Fruit fly (Drosophila melanogaster) whole organism, embryonic: ENCODE data around the gene CG9166.

Experiments
- ATbp ChIP-seq: fragments of 200-800 bp; sonication (Bioruptor generic); optimal IDR thresholded peaks from 2 replicates; lab custom pipeline; 2017; ENCODE audit warnings: missing biosample characterization, mild to moderate bottlenecking, missing genetic modification characterization, missing genetic modification reagents
- Abd-B ChIP-seq: fragments of 200-800 bp; sonication (Bioruptor generic); optimal IDR thresholded peaks from 2 replicates; lab custom pipeline; 2018; ENCODE audit warnings: missing biosample characterization, mild to moderate bottlenecking, missing genetic modification characterization, moderate library complexity
- Blimp-1 ChIP-seq: fragments of 200-800 bp; sonication (Bioruptor generic); optimal IDR thresholded peaks from 3 replicates; lab custom pipeline; 2018; ENCODE audit warnings: missing biosample characterization, missing genetic modification characterization, mild to moderate bottlenecking, moderate library complexity, missing genetic modification reagents
- Bteb2 ChIP-seq: fragments of 200-800 bp; sonication (Bioruptor generic); optimal IDR thresholded peaks from 2 replicates; lab custom pipeline; 2016; ENCODE audit warnings: missing biosample characterization, missing genetic modification characterization
- CG10147 ChIP-seq: fragments of 200-800 bp; sonication (Bioruptor generic); optimal IDR thresholded peaks from 2 replicates; lab custom pipeline; 2019; ENCODE audit warnings: missing biosample characterization, mild to moderate bottlenecking, missing genetic modification characterization, moderate library complexity
- CG1024 ChIP-seq: fragments of 200-800 bp; sonication (Bioruptor generic); IDR thresholded peaks from 2 replicates; pipeline ENCODE4 v1.3.6; 2022; ENCODE audit warnings: missing biosample characterization, missing genetic modification characterization
- CG10321 ChIP-seq: fragments of 200-800 bp; sonication (Bioruptor generic); IDR thresholded peaks from 2 replicates; pipeline ENCODE4 v1.3.6; 2022; ENCODE audit warnings: missing biosample characterization, missing genetic modification characterization
- CG11085 ChIP-seq: fragments of 200-800 bp; sonication (Bioruptor generic); IDR thresholded peaks from 2 replicates; pipeline ENCODE4 v1.3.6; 2022; ENCODE audit warnings: missing biosample characterization, missing genetic modification characterization
- CG11456 ChIP-seq: fragments of 200-800 bp; sonication (Bioruptor generic); IDR thresholded peaks from 3 replicates; pipeline ENCODE4 v1.3.6; 2022; ENCODE audit warnings: missing biosample characterization, missing genetic modification characterization
- CG15011 ChIP-seq: fragments of 200-800 bp; sonication (Bioruptor generic); optimal IDR thresholded peaks from 3 replicates; lab custom pipeline; 2018; ENCODE audit warnings: missing biosample characterization, mild to moderate bottlenecking, missing genetic modification characterization
- CG15479 ChIP-seq: fragments of 200-800 bp; sonication (Bioruptor generic); optimal IDR thresholded peaks from 3 replicates; lab custom pipeline; 2019; ENCODE audit warnings: missing biosample characterization, mild to moderate bottlenecking, missing genetic modification characterization, moderate library complexity
- CG17359 ChIP-seq: fragments of 200-800 bp; sonication (Bioruptor generic); optimal IDR thresholded peaks from 3 replicates; lab custom pipeline; 2018; ENCODE audit warnings: missing biosample characterization, mild to moderate bottlenecking, missing genetic modification characterization, moderate library complexity
- CG17568 ChIP-seq: fragments of 200-800 bp; sonication (Bioruptor generic); optimal IDR thresholded peaks from 2 replicates; lab custom pipeline; 2018; ENCODE audit warnings: missing biosample characterization, mild to moderate bottlenecking, missing genetic modification characterization, moderate library complexity
- CG18011 ChIP-seq: fragments of 200-800 bp; sonication (Bioruptor generic); optimal IDR thresholded peaks from 2 replicates; lab custom pipeline; 2017; ENCODE audit warnings: missing biosample characterization, missing genetic modification characterization, mild to moderate bottlenecking, moderate library complexity, missing genotype
- CG2120 ChIP-seq: fragments of 200-800 bp; sonication (Bioruptor generic); optimal IDR thresholded peaks from 3 replicates; lab custom pipeline; 2016; ENCODE audit warnings: missing biosample characterization, missing genetic modification characterization
- CG2712 ChIP-seq: fragments of 200-800 bp; optimal IDR thresholded peaks from 3 replicates; lab custom pipeline; 2019; ENCODE audit warnings: missing biosample characterization, mild to moderate bottlenecking, missing genetic modification characterization, moderate library complexity
- CG3065 ChIP-seq: fragments of 200-800 bp; sonication (Bioruptor generic); optimal IDR thresholded peaks from 2 replicates; lab custom pipeline; 2016; ENCODE audit warnings: missing biosample characterization, missing genetic modification characterization
- CG31441 ChIP-seq: fragments of 200-800 bp; sonication (Bioruptor generic); IDR thresholded peaks from 2 replicates; pipeline ENCODE4 v1.3.6; 2022; ENCODE audit warnings: missing biosample characterization, missing genetic modification characterization
- CG3163 ChIP-seq: fragments of 200-800 bp; sonication (Bioruptor generic); optimal IDR thresholded peaks from 3 replicates; lab custom pipeline; 2016; ENCODE audit warnings: missing biosample characterization, missing genetic modification characterization
- CG33213 ChIP-seq: fragments of 200-800 bp; sonication (Bioruptor generic); optimal IDR thresholded peaks from 3 replicates; lab custom pipeline; 2016; ENCODE audit warnings: missing biosample characterization, missing genetic modification characterization
- CG33557 ChIP-seq: fragments of 200-800 bp; sonication (Bioruptor generic); optimal IDR thresholded peaks from 2 replicates; lab custom pipeline; 2019; ENCODE audit warnings: missing biosample characterization, mild to moderate bottlenecking, missing genetic modification characterization, moderate library complexity
- CG3995 ChIP-seq: fragments of 200-800 bp; sonication (Bioruptor generic); optimal IDR thresholded peaks from 3 replicates; lab custom pipeline; 2016; ENCODE audit warnings: missing biosample characterization, missing genetic modification characterization
- CG42726 ChIP-seq: fragments of 200-800 bp; sonication (Bioruptor generic); IDR thresholded peaks from 2 replicates; pipeline ENCODE4 v1.3.6; 2022; ENCODE audit warnings: missing biosample characterization, missing genetic modification characterization; ENCODE audit not compliant: partially characterized antibody
- CG4854 ChIP-seq: fragments of 200-800 bp; sonication (Bioruptor generic); optimal IDR thresholded peaks from 2 replicates; lab custom pipeline; 2016; ENCODE audit warnings: missing biosample characterization, missing genetic modification characterization, inconsistent platforms
- CG6654 ChIP-seq: fragments of 200-800 bp; sonication (Bioruptor generic); optimal IDR thresholded peaks from 2 replicates; lab custom pipeline; 2017; ENCODE audit warnings: missing biosample characterization, mild to moderate bottlenecking, missing genetic modification characterization
- CG6791 ChIP-seq: fragments of 200-800 bp; sonication (Bioruptor generic); IDR thresholded peaks from 3 replicates; pipeline ENCODE4 v1.3.6; 2022; ENCODE audit warnings: missing biosample characterization, missing genetic modification characterization; ENCODE audit not compliant: partially characterized antibody
- CG6813 ChIP-seq: fragments of 200-800 bp; sonication (Bioruptor generic); optimal IDR thresholded peaks from 2 replicates; lab custom pipeline; 2017; ENCODE audit warnings: missing biosample characterization, missing genetic modification characterization, mild to moderate bottlenecking, moderate library complexity, missing genetic modification reagents
- CG7372 ChIP-seq: fragments of 200-800 bp; sonication (Bioruptor generic); IDR thresholded peaks from 2 replicates; pipeline ENCODE4 v1.3.6; 2022; ENCODE audit warnings: missing biosample characterization, missing genetic modification characterization
- CG7556 ChIP-seq: fragments of 200-800 bp; sonication (Bioruptor generic); optimal IDR thresholded peaks from 2 replicates; lab custom pipeline; 2017; ENCODE audit warnings: missing biosample characterization, mild to moderate bottlenecking, missing genetic modification characterization
- CG7963 ChIP-seq: fragments of 200-800 bp; sonication (Bioruptor generic); IDR thresholded peaks from 3 replicates; pipeline ENCODE4 v1.3.6; 2022; ENCODE audit warnings: missing biosample characterization, missing genetic modification characterization; ENCODE audit not compliant: partially characterized antibody
- CTCF ChIP-seq: fragments of 200-800 bp; sonication (Bioruptor generic); optimal IDR thresholded peaks from 2 replicates; lab custom pipeline; 2017; ENCODE audit warnings: missing biosample characterization, mild to moderate bottlenecking, missing genetic modification characterization, moderate library complexity
- CoRest ChIP-seq: fragments of 200-800 bp; sonication (Bioruptor generic); optimal IDR thresholded peaks from 3 replicates; lab custom pipeline; 2018; ENCODE audit warnings: missing biosample characterization, mild to moderate bottlenecking, missing genetic modification characterization, moderate library complexity
- CrebB ChIP-seq: fragments of 200-800 bp; sonication (Bioruptor generic); optimal IDR thresholded peaks from 3 replicates; lab custom pipeline; 2018; ENCODE audit warnings: missing biosample characterization, mild to moderate bottlenecking, missing genetic modification characterization
- E2f2 ChIP-seq: fragments of 200-800 bp; sonication (Bioruptor generic); IDR thresholded peaks from 2 replicates; pipeline ENCODE4 v1.3.6; 2022; ENCODE audit warnings: missing biosample characterization, missing genetic modification characterization
- Eip74EF ChIP-seq, 2 experiments: fragments of 200-800 bp in 1 of 2; fragments of >200 bp in 1 of 2; sonication (Bioruptor generic) in 1 of 2; optimal IDR thresholded peaks; 2 replicates each; lab custom pipeline; 2017 to 2019; ENCODE audit warnings: missing biosample characterization in 2 of 2, missing genetic modification characterization in 2 of 2, mild to moderate bottlenecking in 1 of 2, moderate library complexity in 1 of 2
- Ets65A ChIP-seq: fragments of 200-800 bp; sonication (Bioruptor generic); peaks from one replicate; lab custom pipeline; 2016; ENCODE audit warnings: missing biosample characterization, missing genetic modification characterization
- HmgZ ChIP-seq: fragments of 200-800 bp; sonication (Bioruptor generic); optimal IDR thresholded peaks from 2 replicates; lab custom pipeline; 2018; ENCODE audit warnings: missing biosample characterization, mild to moderate bottlenecking, missing genetic modification characterization
- Pdp1 ChIP-seq, 2 experiments: fragments of 200-800 bp; sonication (Bioruptor generic); optimal IDR thresholded peaks; 3 replicates each; lab custom pipeline; 2016; ENCODE audit warnings: missing biosample characterization in 2 of 2, missing genetic modification characterization in 2 of 2, mild to moderate bottlenecking in 1 of 2, moderate library complexity in 1 of 2
- Sox102F ChIP-seq: fragments of 200-800 bp; sonication (Bioruptor generic); optimal IDR thresholded peaks from 2 replicates; lab custom pipeline; 2018; ENCODE audit warnings: missing biosample characterization, mild to moderate bottlenecking, missing genetic modification characterization, moderate library complexity
- ab ChIP-seq: fragments of 200-800 bp; sonication (Bioruptor generic); optimal IDR thresholded peaks from 2 replicates; lab custom pipeline; 2016; ENCODE audit warnings: missing biosample characterization, missing genetic modification characterization
- corto ChIP-seq: fragments of 200-800 bp; sonication (Bioruptor generic); optimal IDR thresholded peaks from 2 replicates; lab custom pipeline; 2016; ENCODE audit warnings: missing biosample characterization, mild to moderate bottlenecking, missing genetic modification characterization, moderate library complexity
- gcm2 ChIP-seq: fragments of 200-800 bp; sonication (Bioruptor generic); optimal IDR thresholded peaks from 2 replicates; lab custom pipeline; 2016; ENCODE audit warnings: missing biosample characterization, missing genetic modification characterization
- otp ChIP-seq: fragments of 200-800 bp; sonication (Bioruptor generic); IDR thresholded peaks from 3 replicates; pipeline ENCODE4, ENCODE4 v1.3.6; 2022; ENCODE audit warnings: missing biosample characterization, missing genetic modification characterization
- pita ChIP-seq: fragments of 200-800 bp; sonication (Bioruptor generic); optimal IDR thresholded peaks from 2 replicates; lab custom pipeline; 2017; ENCODE audit warnings: missing biosample characterization, mild to moderate bottlenecking, missing genetic modification characterization
- salm ChIP-seq: fragments of 200-800 bp; sonication (Bioruptor generic); optimal IDR thresholded peaks from 2 replicates; lab custom pipeline; 2018; ENCODE audit warnings: missing biosample characterization, mild to moderate bottlenecking, missing genetic modification characterization
- sisA ChIP-seq: fragments of 200-800 bp; sonication (Bioruptor generic); IDR thresholded peaks from 2 replicates; pipeline ENCODE4 v1.3.6; 2022; ENCODE audit warnings: missing biosample characterization, missing genetic modification characterization
- slbo ChIP-seq: fragments of 200-800 bp; sonication (Bioruptor generic); IDR thresholded peaks from 2 replicates; pipeline ENCODE4 v1.3.6; 2022; ENCODE audit warnings: missing biosample characterization, missing genetic modification characterization
- tup ChIP-seq: fragments of 200-800 bp; sonication (Bioruptor generic); optimal IDR thresholded peaks from 2 replicates; lab custom pipeline; 2016; ENCODE audit warnings: missing biosample characterization, mild to moderate bottlenecking, missing genetic modification characterization, moderate library complexity
- zen ChIP-seq: fragments of 200-800 bp; sonication (Bioruptor generic); optimal IDR thresholded peaks from 3 replicates; lab custom pipeline; 2018; ENCODE audit warnings: missing biosample characterization, mild to moderate bottlenecking, missing genetic modification characterization, moderate library complexity
- zf30C ChIP-seq: fragments of 200-800 bp; sonication (Bioruptor generic); optimal IDR thresholded peaks from 3 replicates; lab custom pipeline; 2018; ENCODE audit warnings: missing biosample characterization, mild to moderate bottlenecking, missing genetic modification characterization

The CG9166 gene

dm6 chr3L:1352065-1352464 is 1.1 kb downstream of the CG9166 start (continued):
- TF ChIP-seq tup (GFP tag; lab: Kevin White, UChicago) (no peak), CG2120 (GFP tag; lab: Kevin White, UChicago) (peak; percentile 41), ATbp (no peak), CG17359 (tag; lab: Kevin White, UChicago) (peak; percentile 27), CG11085 (GFP tag; lab: Robert Waterston, UW) (no peak), CG6813 (GFP tag; lab: Kevin White, UChicago) (no peak), CTCF (GFP tag; lab: Kevin White, UChicago) (peak; percentile 98), CG7372 (GFP tag; lab: Robert Waterston, UW) (no peak), sisA (no peak), CG1024 (0 out of 2 replicates have a peak, but pooled peaks have one; percentile 21), slbo (peak; percentile 39; the same call in 1 of the 2 replicates), CG17568 (GFP tag; lab: Kevin White, UChicago) (peak; percentile 32), CG42726 (GFP tag; lab: Robert Waterston, UW) (peak; percentile 67; the same call in 1 of the 2 replicates), CG10147 (GFP tag; lab: Kevin White, UChicago) (no peak), CG4854 (GFP tag; lab: Kevin White, UChicago) (peak; percentile 45), CG15011 (GFP tag; lab: Kevin White, UChicago) (no peak), CG6791 (GFP tag; lab: Robert Waterston, UW) (peak; percentile 78), CG3995 (GFP tag; lab: Kevin White, UChicago) (peak; percentile 84), Bteb2 (GFP tag; lab: Kevin White, UChicago) (no peak), Blimp-1 (peak; percentile 5), CG2712 (tag; lab: Kevin White, UChicago) (peak; percentile 68), HmgZ (peak; percentile 70), CrebB (tag; lab: Kevin White, UChicago) (peak; percentile 0), CG11456 (GFP tag; lab: Robert Waterston, UW) (peak; percentile 43; the same call in 1 of the 3 replicates), CG18011 (no peak), Pdp1 (GFP tag; optimal IDR thresholded peaks at IDR 0.05; lab: Kevin White, UChicago) (peak; percentile 12 to 43), Sox102F (GFP tag; lab: Kevin White, UChicago) (peak; percentile 32), CG6654 (GFP tag; lab: Kevin White, UChicago) (no peak), gcm2 (GFP tag; lab: Kevin White, UChicago) (no peak), CG33557 (GFP tag; lab: Kevin White, UChicago) (peak; percentile 14), salm (peak; percentile 66), zen (tag; lab: Kevin White, UChicago) (peak; percentile 61), zf30C (GFP tag; lab: Kevin White, UChicago) (peak; percentile 15), CG3163 (peak; percentile 49), CG15479 (GFP tag; lab: Kevin White, UChicago) (no peak), CG10321 (GFP tag; lab: Robert Waterston, UW) (no peak), E2f2 (GFP tag; lab: Robert Waterston, UW) (peak; percentile 16; the same call in 1 of the 2 replicates), CG3065 (GFP tag; lab: Kevin White, UChicago) (no peak), ab (GFP tag; lab: Kevin White, UChicago) (no peak), CG33213 (GFP tag; lab: Kevin White, UChicago) (peak; percentile 57), CoRest (tag; lab: Kevin White, UChicago) (peak; percentile 64), pita (GFP tag; lab: Kevin White, UChicago) (peak; percentile 34), CG7963 (GFP tag; lab: Robert Waterston, UW) (peak; percentile 70), Abd-B (GFP tag; lab: Kevin White, UChicago) (peak; percentile 43), CG31441 (peak; percentile 59; the same call in 1 of the 2 replicates), CG7556 (GFP tag; lab: Kevin White, UChicago) (peak; percentile 13), Ets65A (GFP tag; lab: Kevin White, UChicago) (peak; percentile 71), corto (no peak), otp (GFP tag; lab: Robert Waterston, UW) (0 out of 3 replicates have a peak, but pooled peaks have one; percentile 17), Eip74EF (GFP tag; optimal IDR thresholded peaks at IDR 0.05; lab: Kevin White, UChicago) (peak in 1 of 2 experiments; percentile 29)
